Fruit fly (Drosophila melanogaster): ENCODE measurements around the gene CG14851.

The CG14851 gene

dm6 chr3R:14569411-14570107 lies 7.4 kb downstream of the CG14851 start, which contains the start of gene Cys:
TSS of gene Cys (minus strand) at chr3R:14569644.
- TF ChIP-seq CG32006 (GFP tag; optimal IDR thresholded peaks at IDR 0.05) = peak; percentile 52
- peak; percentile 70 for TF ChIP-seq Eip78C (GFP tag)
- no peak for TF ChIP-seq CG4318 (GFP tag; optimal IDR thresholded peaks at IDR 0.05)
- TF ChIP-seq CG7368 (GFP tag; optimal IDR thresholded peaks at IDR 0.05) = no peak
- peak; percentile 22 for TF ChIP-seq svp (GFP tag)
- TF ChIP-seq Hr4 (GFP tag; optimal IDR thresholded peaks at IDR 0.05) = peak; percentile 6
- TF ChIP-seq Gug (GFP tag; IDR thresholded peaks at IDR 0.05) = no peak

dm6 chr3R:14574962-14575717 lies 13.0 kb downstream of the CG14851 start:
- TF ChIP-seq Hr38 (GFP tag; optimal IDR thresholded peaks at IDR 0.05) (no peak), Blimp-1 (GFP tag; optimal IDR thresholded peaks at IDR 0.05) (peak; percentile 30), Eip75B (GFP tag; optimal IDR thresholded peaks at IDR 0.05) (peak; percentile 67), Sox15 (GFP tag; optimal IDR thresholded peaks at IDR 0.05) (peak; percentile 58), CG3032 (tag; optimal IDR thresholded peaks at IDR 0.05) (peak; percentile 59), pdm3 (GFP tag; optimal IDR thresholded peaks at IDR 0.05) (peak; percentile 67), Hr4 (GFP tag; optimal IDR thresholded peaks at IDR 0.05) (peak; percentile 67), CG6854 (GFP tag; optimal IDR thresholded peaks at IDR 0.05) (no peak), CG3919 (GFP tag; optimal IDR thresholded peaks at IDR 0.05) (peak; percentile 65), CG4318 (GFP tag; optimal IDR thresholded peaks at IDR 0.05) (peak; percentile 65), eg (GFP tag; IDR thresholded peaks at IDR 0.05) (peak; percentile 48; the same call in 1 of the 3 replicates), CG11762 (GFP tag; optimal IDR thresholded peaks at IDR 0.05; ENCODE audit: insufficient read depth) (peak; percentile 56), CG15336 (GFP tag; IDR thresholded peaks at IDR 0.05) (peak; percentile 50; the same call in 1 of the 2 replicates), Lpt (GFP tag; optimal IDR thresholded peaks at IDR 0.05) (peak; percentile 75), Ets96B (tag; optimal IDR thresholded peaks at IDR 0.05) (peak; percentile 59), salr (GFP tag; optimal IDR thresholded peaks at IDR 0.05) (peak; percentile 23 to 80), CG32006 (GFP tag; optimal IDR thresholded peaks at IDR 0.05) (peak; percentile 78), spab (GFP tag; optimal IDR thresholded peaks at IDR 0.05) (peak; percentile 18), CG11294 (GFP tag; IDR thresholded peaks at IDR 0.05) (peak; percentile 40; the same call in 1 of the 2 replicates), fd85E (GFP tag; optimal IDR thresholded peaks at IDR 0.05) (no peak), CG6163 (GFP tag; IDR thresholded peaks at IDR 0.05) (peak; percentile 43; the same call in 1 of the 3 replicates), Gug (GFP tag; IDR thresholded peaks at IDR 0.05) (no peak), CG8119 (GFP tag; IDR thresholded peaks at IDR 0.05) (peak; percentile 67), Hr39 (GFP tag; optimal IDR thresholded peaks at IDR 0.05) (peak; percentile 63), CG10631 (GFP tag; optimal IDR thresholded peaks at IDR 0.05) (peak; percentile 82), CG16779 (tag; optimal IDR thresholded peaks at IDR 0.05) (peak; percentile 10), svp (GFP tag) (peak; percentile 87), dac (GFP tag; optimal IDR thresholded peaks at IDR 0.05) (no peak), Smox (GFP tag; optimal IDR thresholded peaks at IDR 0.05) (peak; percentile 76), OdsH (GFP tag; optimal IDR thresholded peaks at IDR 0.05) (peak; percentile 76), CG31627 (GFP tag; optimal IDR thresholded peaks at IDR 0.05) (peak; percentile 68), CG6276 (GFP tag; optimal IDR thresholded peaks at IDR 0.05) (peak; percentile 52), CG9139 (GFP tag; optimal IDR thresholded peaks at IDR 0.05) (no peak), CG34406 (GFP tag; optimal IDR thresholded peaks at IDR 0.05) (peak; percentile 67), fd59A (GFP tag; optimal IDR thresholded peaks at IDR 0.05) (peak; percentile 47), CG10669 (GFP tag; optimal IDR thresholded peaks at IDR 0.05) (peak; percentile 44), net (GFP tag; optimal IDR thresholded peaks at IDR 0.05) (peak; percentile 42), cyc (GFP tag; optimal IDR thresholded peaks at IDR 0.05) (peak; percentile 68), Eip78C (GFP tag) (peak; percentile 94), achi (GFP tag; optimal IDR thresholded peaks at IDR 0.05) (peak; percentile 77), CG7368 (GFP tag; optimal IDR thresholded peaks at IDR 0.05) (peak; percentile 46), acj6 (GFP tag; optimal IDR thresholded peaks at IDR 0.05) (peak; percentile 65), CG8632 (GFP tag; optimal IDR thresholded peaks at IDR 0.05) (peak; percentile 59), lz (GFP tag; optimal IDR thresholded peaks at IDR 0.05) (peak; percentile 78), CG8319 (GFP tag; optimal IDR thresholded peaks at IDR 0.05) (peak; percentile 45), CG1621 (tag; optimal IDR thresholded peaks at IDR 0.05) (peak; percentile 17)
